Fruit fly (Drosophila melanogaster) whole organism, wandering third instar larva: ENCODE results near the gene CG14219.

Source experiments
- Abd-B ChIP-seq: fragments of >200 bp; optimal IDR thresholded peaks from 2 replicates; lab custom pipeline; 2017; ENCODE audit warnings: missing biosample characterization, missing genetic modification characterization
- CG9705 ChIP-seq: fragments of 200-800 bp; sonication (Bioruptor generic); optimal IDR thresholded peaks from 2 replicates; lab custom pipeline; 2018; ENCODE audit warnings: missing biosample characterization, mild to moderate bottlenecking, missing genetic modification characterization
- GATAd ChIP-seq: sonication (Bioruptor generic); optimal IDR thresholded peaks from 2 replicates; lab custom pipeline; 2016; ENCODE audit warnings: missing biosample characterization, missing genetic modification characterization
- N ChIP-seq: fragments of >200 bp; optimal IDR thresholded peaks from 2 replicates; lab custom pipeline; 2018; ENCODE audit warnings: missing biosample characterization, missing external identifiers, missing genetic modification characterization
- dsf ChIP-seq: sonication (Bioruptor generic); optimal IDR thresholded peaks from 2 replicates; lab custom pipeline; 2016; ENCODE audit warnings: missing biosample characterization, missing genetic modification characterization, borderline replicate concordance
- ey ChIP-seq: fragments of 200-800 bp; sonication (Bioruptor generic); optimal IDR thresholded peaks from 2 replicates; lab custom pipeline; 2016; ENCODE audit warnings: missing biosample characterization, missing genetic modification characterization
- h ChIP-seq: fragments of 200-800 bp; sonication (Bioruptor generic); optimal IDR thresholded peaks from 3 replicates; lab custom pipeline; 2016; ENCODE audit warnings: missing biosample characterization, mild to moderate bottlenecking, missing genetic modification characterization
- psq ChIP-seq: fragments of 200-800 bp; sonication (Bioruptor generic); optimal IDR thresholded peaks from 3 replicates; lab custom pipeline; 2017; ENCODE audit warnings: missing biosample characterization, mild to moderate bottlenecking, missing genetic modification characterization, moderate library complexity

- TF ChIP-seq N (GFP tag; lab: Kevin White, UChicago) (no peak), psq (GFP tag; lab: Kevin White, UChicago) (no peak), ey (GFP tag; lab: Kevin White, UChicago) (no peak), GATAd (no peak), Abd-B (GFP tag; lab: Kevin White, UChicago) (no peak), h (GFP tag; lab: Kevin White, UChicago) (no peak), CG9705 (GFP tag; lab: Kevin White, UChicago) (no peak), dsf (no peak)
Measured at dm6 chrX:19581881-19582280, 8.1 kb downstream of the CG14219 start, which contains the start of gene CG14218.
